Worm (Caenorhabditis elegans) whole organism, L2 larva: ENCODE results near the gene clec-124.

Source experiments
- ama-1 ChIP-seq: fragments of 150-350 bp; optimal IDR thresholded peaks from 2 replicates; lab custom pipeline; 2018; ENCODE audit warnings: inconsistent platforms
- lin-13 ChIP-seq: fragments of 150-350 bp; optimal IDR thresholded peaks from 2 replicates; lab custom pipeline; 2014; ENCODE audit warnings: missing biosample characterization, missing genetic modification reagents, missing genetic modification characterization
- lin-39 ChIP-seq: fragments of 150-350 bp; optimal IDR thresholded peaks from 2 replicates; lab custom pipeline; 2014; ENCODE audit warnings: missing biosample characterization, missing genetic modification reagents, missing genetic modification characterization
- unc-39 ChIP-seq: fragments of 150-350 bp; optimal IDR thresholded peaks from 2 replicates; lab custom pipeline; 2014; ENCODE audit warnings: missing biosample characterization, missing genetic modification characterization
- ztf-4 ChIP-seq: fragments of 150-350 bp; optimal IDR thresholded peaks from 2 replicates; lab custom pipeline; 2014; ENCODE audit warnings: missing biosample characterization, missing genetic modification characterization

DNA sequence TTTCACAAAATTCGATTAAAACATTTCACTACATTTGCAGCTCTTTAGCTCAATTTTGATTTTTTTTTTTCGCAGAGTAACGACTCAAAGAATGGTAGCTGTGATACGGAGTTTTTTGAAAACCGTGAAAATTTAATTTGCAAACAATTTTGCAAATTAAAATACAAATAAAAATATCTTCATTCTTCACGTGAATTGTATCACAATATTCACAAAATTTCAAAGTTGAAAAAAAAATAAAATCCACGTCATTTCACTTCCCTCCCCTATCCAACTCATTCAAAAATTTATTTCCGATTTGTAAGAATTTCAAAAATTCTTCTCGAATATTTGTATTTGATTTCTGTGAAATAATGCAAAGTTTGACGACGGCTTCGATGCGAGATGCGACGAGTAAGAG lies 29.1 kb downstream of the clec-124 start, which contains the start of gene wht-4:
- TF ChIP-seq ama-1 (no peak), unc-39 (no peak), lin-39 (tag; lab: Kevin White, UChicago) (no peak), lin-13 (no peak), ztf-4 (tag; lab: Kevin White, UChicago) (no peak)
